In genomic region chr3L:17846169-17846981, dm6 we compare ENCODE assay signal across 3 fruit fly cellular contexts.
TF ChIP-seq lines count a peak whose summit lies in the region.

Gene MED19 (minus strand): TSS chr3L:17846501.
Gene CG7430 (plus strand): TSS chr3L:17846916.

TF ChIP-seq in whole organism, adult, 20 proteins besides CTCF, POLR2A, EP300 and RAD21 (continued from another document):
- TF ChIP-seq CG14711 (tag; optimal IDR thresholded peaks at IDR 0.05; lab: Kevin White, UChicago): peak; percentile 38

TF ChIP-seq in whole organism, embryonic, 481 proteins besides CTCF, POLR2A, EP300 and RAD21 (continued from another document and continues in another):
- TF ChIP-seq CG4282 (GFP tag; optimal IDR thresholded peaks at IDR 0.05; lab: Kevin White, UChicago): peak; percentile 15
- no peak for TF ChIP-seq CG8765 (GFP tag; IDR thresholded peaks at IDR 0.05; lab: Robert Waterston, UW)
- peak in 1 of 3 experiments; percentile 16 for TF ChIP-seq lola (GFP tag; optimal IDR thresholded peaks at IDR 0.05; lab: Kevin White, UChicago)
- peak; percentile 28 for TF ChIP-seq CG4360 (GFP tag; IDR thresholded peaks at IDR 0.05; lab: Robert Waterston, UW)
- peak; percentile 30 for TF ChIP-seq CG10543 (GFP tag; optimal IDR thresholded peaks at IDR 0.05; lab: Kevin White, UChicago)
- 0 out of 2 replicates have a peak, but pooled peaks have one; percentile 29 for TF ChIP-seq tna (GFP tag; IDR thresholded peaks at IDR 0.05; lab: Robert Waterston, UW; ENCODE audit: partially characterized antibody)
- TF ChIP-seq Doc3 (GFP tag; IDR thresholded peaks at IDR 0.05; lab: Robert Waterston, UW; ENCODE audit: partially characterized antibody): peak; percentile 17; the same call in 2 of the 3 replicates
- TF ChIP-seq hkb (optimal IDR thresholded peaks at IDR 0.05; lab: Kevin White, UChicago): no peak
- 0 out of 2 replicates have a peak, but pooled peaks have one; percentile 27 for TF ChIP-seq hkb (GFP tag; IDR thresholded peaks at IDR 0.05; lab: Robert Waterston, UW)
- peak in 1 of 2 experiments; percentile 17 for TF ChIP-seq Pdp1 (GFP tag; optimal IDR thresholded peaks at IDR 0.05; lab: Kevin White, UChicago)
- peak; percentile 26 for TF ChIP-seq Rfx (GFP tag; IDR thresholded peaks at IDR 0.05; lab: Robert Waterston, UW)
- peak; percentile 6 for TF ChIP-seq lilli (GFP tag; optimal IDR thresholded peaks at IDR 0.05; lab: Kevin White, UChicago)
- TF ChIP-seq CG6791 (GFP tag; IDR thresholded peaks at IDR 0.05; lab: Robert Waterston, UW; ENCODE audit: partially characterized antibody): peak; percentile 66
- TF ChIP-seq CG7987 (GFP tag; optimal IDR thresholded peaks at IDR 0.05; lab: Kevin White, UChicago): peak; percentile 45
- no peak for TF ChIP-seq CG15601 (tag; optimal IDR thresholded peaks at IDR 0.05; lab: Kevin White, UChicago)
- TF ChIP-seq salm (tag; optimal IDR thresholded peaks at IDR 0.05; lab: Kevin White, UChicago): peak; percentile 28
- peak; percentile 21 for TF ChIP-seq CG33557 (GFP tag; optimal IDR thresholded peaks at IDR 0.05; lab: Kevin White, UChicago)
- TF ChIP-seq sima (GFP tag; optimal IDR thresholded peaks at IDR 0.05; lab: Kevin White, UChicago): no peak
- TF ChIP-seq gfzf (GFP tag; optimal IDR thresholded peaks at IDR 0.05; lab: Kevin White, UChicago): peak; percentile 87
- TF ChIP-seq CG8281 (tag; optimal IDR thresholded peaks at IDR 0.05; lab: Kevin White, UChicago): no peak
- peak; percentile 28 for TF ChIP-seq Hand (GFP tag; optimal IDR thresholded peaks at IDR 0.05; lab: Kevin White, UChicago)
- peak; percentile 32 for TF ChIP-seq E2f2 (GFP tag; IDR thresholded peaks at IDR 0.05; lab: Robert Waterston, UW)
- TF ChIP-seq CG10209 (GFP tag; optimal IDR thresholded peaks at IDR 0.05; lab: Kevin White, UChicago): no peak
- TF ChIP-seq Sry-β (GFP tag; optimal IDR thresholded peaks at IDR 0.05; lab: Kevin White, UChicago): peak; percentile 13
- no peak for TF ChIP-seq Gsc (GFP tag; IDR thresholded peaks at IDR 0.05; lab: Robert Waterston, UW)
- peak; percentile 8 for TF ChIP-seq grau (tag; optimal IDR thresholded peaks at IDR 0.05; lab: Kevin White, UChicago)
- peak; percentile 34 for TF ChIP-seq CG6854 (GFP tag; optimal IDR thresholded peaks at IDR 0.05; lab: Kevin White, UChicago)
- no peak for TF ChIP-seq ham (GFP tag; IDR thresholded peaks at IDR 0.05; lab: Robert Waterston, UW)
- no peak for TF ChIP-seq CG16815 (GFP tag; optimal IDR thresholded peaks at IDR 0.05; lab: Kevin White, UChicago)
- TF ChIP-seq zfh1 (GFP tag; IDR thresholded peaks at IDR 0.05; lab: Robert Waterston, UW): 0 out of 3 replicates have a peak, but pooled peaks have one; percentile 23
- TF ChIP-seq CG1233 (GFP tag; optimal IDR thresholded peaks at IDR 0.05; lab: Kevin White, UChicago): no peak
- TF ChIP-seq fd64A (GFP tag; optimal IDR thresholded peaks at IDR 0.05; lab: Kevin White, UChicago): peak; percentile 56
- peak; percentile 90 for TF ChIP-seq YL-1 (GFP tag; optimal IDR thresholded peaks at IDR 0.05; lab: Kevin White, UChicago)
- TF ChIP-seq CG13287 (GFP tag; IDR thresholded peaks at IDR 0.05; lab: Robert Waterston, UW; ENCODE audit: partially characterized antibody): peak; percentile 33
- TF ChIP-seq pho (GFP tag; optimal IDR thresholded peaks at IDR 0.05; lab: Kevin White, UChicago): no peak
- TF ChIP-seq CrebB (tag; optimal IDR thresholded peaks at IDR 0.05; lab: Kevin White, UChicago): peak; percentile 28
- TF ChIP-seq Atf3 (GFP tag; optimal IDR thresholded peaks at IDR 0.05; lab: Kevin White, UChicago): no peak
- 0 out of 4 replicates have a peak, but pooled peaks have one; percentile 32 for TF ChIP-seq chinmo (GFP tag; IDR thresholded peaks at IDR 0.05; lab: Robert Waterston, UW; ENCODE audit: partially characterized antibody)
- TF ChIP-seq CHES-1-like (GFP tag; optimal IDR thresholded peaks at IDR 0.05; lab: Kevin White, UChicago): peak; percentile 63
- peak; percentile 11 for TF ChIP-seq Sry-δ (GFP tag; optimal IDR thresholded peaks at IDR 0.05; lab: Kevin White, UChicago)
- TF ChIP-seq Sin3A (optimal IDR thresholded peaks at IDR 0.05; lab: Kevin White, UChicago): peak; percentile 12
- TF ChIP-seq CG15514 (GFP tag; optimal IDR thresholded peaks at IDR 0.05; lab: Kevin White, UChicago): peak; percentile 48
- no peak for TF ChIP-seq toy (GFP tag; IDR thresholded peaks at IDR 0.05; lab: Robert Waterston, UW)
- TF ChIP-seq Bgb (GFP tag; IDR thresholded peaks at IDR 0.05; lab: Robert Waterston, UW; ENCODE audit: partially characterized antibody): peak; percentile 63
- TF ChIP-seq repo (GFP tag; optimal IDR thresholded peaks at IDR 0.05; lab: Kevin White, UChicago): peak; percentile 28
- TF ChIP-seq CG9932 (GFP tag; IDR thresholded peaks at IDR 0.05; lab: Robert Waterston, UW): peak; percentile 47
- peak; percentile 12 for TF ChIP-seq CG17359 (tag; optimal IDR thresholded peaks at IDR 0.05; lab: Kevin White, UChicago)
- TF ChIP-seq CG4424 (GFP tag; optimal IDR thresholded peaks at IDR 0.05; lab: Kevin White, UChicago): peak; percentile 9
- peak; percentile 26 for TF ChIP-seq lbe (GFP tag; optimal IDR thresholded peaks at IDR 0.05; lab: Kevin White, UChicago)
- TF ChIP-seq CG13894 (tag; optimal IDR thresholded peaks at IDR 0.05; lab: Kevin White, UChicago): peak; percentile 17
- TF ChIP-seq row (GFP tag; IDR thresholded peaks at IDR 0.05; lab: Robert Waterston, UW): peak; percentile 72
- TF ChIP-seq CG30020 (tag; optimal IDR thresholded peaks at IDR 0.05; lab: Kevin White, UChicago): peak; percentile 36
- TF ChIP-seq CG42726 (GFP tag; IDR thresholded peaks at IDR 0.05; lab: Robert Waterston, UW; ENCODE audit: partially characterized antibody): peak; percentile 49; the same call in 1 of the 2 replicates
- no peak for TF ChIP-seq ind (GFP tag; optimal IDR thresholded peaks at IDR 0.05; lab: Kevin White, UChicago)
- peak; percentile 56; the same call in 1 of the 2 replicates for TF ChIP-seq bbx (GFP tag; IDR thresholded peaks at IDR 0.05; lab: Robert Waterston, UW; ENCODE audit: partially characterized antibody)
- TF ChIP-seq CG3281 (GFP tag; optimal IDR thresholded peaks at IDR 0.05; lab: Kevin White, UChicago): peak; percentile 50
- peak; percentile 38 for TF ChIP-seq HmgZ (tag; optimal IDR thresholded peaks at IDR 0.05; lab: Kevin White, UChicago)
- peak; percentile 27; the same call in 1 of the 2 replicates for TF ChIP-seq CG3847 (GFP tag; IDR thresholded peaks at IDR 0.05; lab: Robert Waterston, UW)
- no peak for TF ChIP-seq CG3407 (GFP tag; optimal IDR thresholded peaks at IDR 0.05; lab: Kevin White, UChicago)
- no peak for TF ChIP-seq CG2199 (GFP tag; IDR thresholded peaks at IDR 0.05; lab: Robert Waterston, UW)
- peak; percentile 59 for TF ChIP-seq HLHmδ (GFP tag; optimal IDR thresholded peaks at IDR 0.05; lab: Kevin White, UChicago)

TF ChIP-seq in whole organism, prepupa, 60 proteins besides CTCF, POLR2A, EP300 and RAD21 (continued from another document):
- TF ChIP-seq pdm3 (GFP tag; optimal IDR thresholded peaks at IDR 0.05; lab: Kevin White, UChicago) (no peak), CG11902 (GFP tag; optimal IDR thresholded peaks at IDR 0.05; lab: Kevin White, UChicago) (no peak), Sox14 (GFP tag; optimal IDR thresholded peaks at IDR 0.05; lab: Kevin White, UChicago) (no peak), CG6163 (GFP tag; IDR thresholded peaks at IDR 0.05; lab: Robert Waterston, UW) (peak; percentile 46; the same call in 1 of the 3 replicates), vri (GFP tag; optimal IDR thresholded peaks at IDR 0.05; lab: Kevin White, UChicago) (peak; percentile 23), esn (GFP tag; optimal IDR thresholded peaks at IDR 0.05; lab: Kevin White, UChicago) (peak; percentile 20), net (GFP tag; optimal IDR thresholded peaks at IDR 0.05; lab: Kevin White, UChicago) (no peak), CG6276 (GFP tag; optimal IDR thresholded peaks at IDR 0.05; lab: Kevin White, UChicago) (no peak), CG3919 (GFP tag; optimal IDR thresholded peaks at IDR 0.05; lab: Kevin White, UChicago) (no peak), achi (GFP tag; optimal IDR thresholded peaks at IDR 0.05; lab: Kevin White, UChicago) (no peak), topi (GFP tag; optimal IDR thresholded peaks at IDR 0.05; lab: Kevin White, UChicago) (no peak), spab (GFP tag; optimal IDR thresholded peaks at IDR 0.05; lab: Kevin White, UChicago) (no peak), Sox15 (GFP tag; optimal IDR thresholded peaks at IDR 0.05; lab: Kevin White, UChicago) (no peak), CG8632 (GFP tag; optimal IDR thresholded peaks at IDR 0.05; lab: Kevin White, UChicago) (peak; percentile 7), CG4318 (GFP tag; optimal IDR thresholded peaks at IDR 0.05; lab: Kevin White, UChicago) (no peak), Met (GFP tag; optimal IDR thresholded peaks at IDR 0.05; lab: Kevin White, UChicago) (no peak), acj6 (GFP tag; optimal IDR thresholded peaks at IDR 0.05; lab: Kevin White, UChicago) (no peak), Hr4 (GFP tag; optimal IDR thresholded peaks at IDR 0.05; lab: Kevin White, UChicago) (no peak), CG32006 (GFP tag; optimal IDR thresholded peaks at IDR 0.05; lab: Kevin White, UChicago) (no peak), CG11294 (GFP tag; IDR thresholded peaks at IDR 0.05; lab: Robert Waterston, UW) (no peak), fd59A (GFP tag; optimal IDR thresholded peaks at IDR 0.05; lab: Kevin White, UChicago) (no peak), CG6808 (GFP tag; optimal IDR thresholded peaks at IDR 0.05; lab: Kevin White, UChicago) (no peak), OdsH (GFP tag; optimal IDR thresholded peaks at IDR 0.05; lab: Kevin White, UChicago) (no peak), CG34406 (GFP tag; optimal IDR thresholded peaks at IDR 0.05; lab: Kevin White, UChicago) (no peak), Blimp-1 (GFP tag; optimal IDR thresholded peaks at IDR 0.05; lab: Kevin White, UChicago) (no peak), salr (GFP tag; optimal IDR thresholded peaks at IDR 0.05; lab: Kevin White, UChicago) (no peak), CG10669 (GFP tag; optimal IDR thresholded peaks at IDR 0.05; lab: Kevin White, UChicago) (no peak), lz (GFP tag; optimal IDR thresholded peaks at IDR 0.05; lab: Kevin White, UChicago) (peak; percentile 19), CG15336 (GFP tag; IDR thresholded peaks at IDR 0.05; lab: Robert Waterston, UW) (peak; percentile 51; the same call in 1 of the 2 replicates), Eip75B (GFP tag; optimal IDR thresholded peaks at IDR 0.05; lab: Kevin White, UChicago) (no peak), fkh (GFP tag; optimal IDR thresholded peaks at IDR 0.05; lab: Kevin White, UChicago) (no peak), Gug (GFP tag; IDR thresholded peaks at IDR 0.05; lab: Robert Waterston, UW) (no peak), CG8119 (GFP tag; IDR thresholded peaks at IDR 0.05; lab: Robert Waterston, UW) (peak; percentile 33; the same call in 1 of the 3 replicates), Eip93F (GFP tag; optimal IDR thresholded peaks at IDR 0.05; lab: Kevin White, UChicago) (no peak), Ets96B (tag; optimal IDR thresholded peaks at IDR 0.05; lab: Kevin White, UChicago) (no peak), CG16779 (tag; optimal IDR thresholded peaks at IDR 0.05; lab: Kevin White, UChicago) (no peak), CG1621 (tag; optimal IDR thresholded peaks at IDR 0.05; lab: Kevin White, UChicago) (peak; percentile 10), dsx (GFP tag; optimal IDR thresholded peaks at IDR 0.05; lab: Kevin White, UChicago; ENCODE audit: poor library complexity, severe bottlenecking) (no peak), fd85E (GFP tag; optimal IDR thresholded peaks at IDR 0.05; lab: Kevin White, UChicago) (no peak), ss (GFP tag; optimal IDR thresholded peaks at IDR 0.05; lab: Kevin White, UChicago) (peak in 1 of 2 experiments; percentile 64)
